Worm (Caenorhabditis elegans) whole organism, late embryonic: ENCODE data around the gene K12H6.7.

ENCODE experiments used
- Y22D7AL.16 ChIP-seq: sonication (generic microtip); optimal IDR thresholded peaks from 2 replicates; lab custom pipeline; 2016; ENCODE audit warnings: missing genetic modification characterization, missing compliant biosample characterization
- ama-1 ChIP-seq: fragments of 150-350 bp; optimal IDR thresholded peaks from 2 replicates; lab custom pipeline; 2014
- dmd-4 ChIP-seq: sonication (generic microtip); optimal IDR thresholded peaks from 2 replicates; lab custom pipeline; 2016; ENCODE audit warnings: borderline replicate concordance, missing genetic modification characterization, missing compliant biosample characterization
- elt-4 ChIP-seq: sonication (generic microtip); optimal IDR thresholded peaks from 2 replicates; lab custom pipeline; 2016; ENCODE audit warnings: missing genetic modification characterization, missing compliant biosample characterization
- eyg-1 ChIP-seq: sonication (generic microtip); optimal IDR thresholded peaks from 2 replicates; lab custom pipeline; 2016; ENCODE audit warnings: missing genotype, missing genetic modification characterization, missing compliant biosample characterization
- fkh-10 ChIP-seq: fragments of 150-350 bp; optimal IDR thresholded peaks from 2 replicates; lab custom pipeline; 2014; ENCODE audit warnings: missing biosample characterization, missing genetic modification reagents, missing genetic modification characterization
- fkh-6 ChIP-seq: sonication (generic microtip); optimal IDR thresholded peaks from 2 replicates; lab custom pipeline; 2016; ENCODE audit warnings: missing genetic modification characterization, missing compliant biosample characterization
- hlh-8 ChIP-seq: sonication (generic microtip); optimal IDR thresholded peaks from 2 replicates; lab custom pipeline; 2016; ENCODE audit warnings: missing genotype, missing genetic modification characterization, missing compliant biosample characterization
- nhr-11 ChIP-seq: fragments of 150-350 bp; optimal IDR thresholded peaks from 2 replicates; lab custom pipeline; 2014; ENCODE audit warnings: missing biosample characterization, missing genetic modification characterization
- pha-2 ChIP-seq: sonication (generic microtip); optimal IDR thresholded peaks from 2 replicates; lab custom pipeline; 2017; ENCODE audit warnings: mild to moderate bottlenecking, missing genetic modification characterization, missing compliant biosample characterization
- pha-4 ChIP-seq: fragments of 150-350 bp; optimal IDR thresholded peaks from 2 replicates; lab custom pipeline; 2018; ENCODE audit warnings: missing biosample characterization, missing genetic modification reagents, missing genetic modification characterization
- pqm-1 ChIP-seq: sonication (generic microtip); optimal IDR thresholded peaks from 2 replicates; lab custom pipeline; 2016; ENCODE audit warnings: missing genetic modification characterization, missing compliant biosample characterization
- pros-1 ChIP-seq: fragments of 150-350 bp; optimal IDR thresholded peaks from 2 replicates; lab custom pipeline; 2014; ENCODE audit warnings: missing biosample characterization, missing genetic modification reagents, missing genetic modification characterization
- ref-2 ChIP-seq: sonication (generic microtip); optimal IDR thresholded peaks from 2 replicates; lab custom pipeline; 2016; ENCODE audit warnings: missing genetic modification characterization, missing compliant biosample characterization

- TF ChIP-seq fkh-10 (GFP tag; lab: Kevin White, UChicago) = no peak
- TF ChIP-seq dmd-4 (tag; lab: Kevin White, UChicago) = no peak
- TF ChIP-seq Y22D7AL.16 (tag; lab: Kevin White, UChicago) = no peak
- no peak for TF ChIP-seq hlh-8 (tag; lab: Kevin White, UChicago)
- no peak for TF ChIP-seq elt-4 (tag; lab: Kevin White, UChicago)
- no peak for TF ChIP-seq pros-1
- no peak for TF ChIP-seq eyg-1 (tag; lab: Kevin White, UChicago)
- TF ChIP-seq nhr-11 = no peak
- TF ChIP-seq ama-1 (lab: Kevin White, UChicago) = no peak
- TF ChIP-seq fkh-6 = no peak
- no peak for TF ChIP-seq pha-2
- TF ChIP-seq pqm-1 = no peak
- no peak for TF ChIP-seq pha-4
- no peak for TF ChIP-seq ref-2 (tag; lab: Kevin White, UChicago)
Observed at ce11 chrII:2885518-2886449, 49.0 kb upstream of the K12H6.7 start.
